Worm (Caenorhabditis elegans): ENCODE measurements around the gene F36H5.14.

Gene F36H5.14

DNA sequence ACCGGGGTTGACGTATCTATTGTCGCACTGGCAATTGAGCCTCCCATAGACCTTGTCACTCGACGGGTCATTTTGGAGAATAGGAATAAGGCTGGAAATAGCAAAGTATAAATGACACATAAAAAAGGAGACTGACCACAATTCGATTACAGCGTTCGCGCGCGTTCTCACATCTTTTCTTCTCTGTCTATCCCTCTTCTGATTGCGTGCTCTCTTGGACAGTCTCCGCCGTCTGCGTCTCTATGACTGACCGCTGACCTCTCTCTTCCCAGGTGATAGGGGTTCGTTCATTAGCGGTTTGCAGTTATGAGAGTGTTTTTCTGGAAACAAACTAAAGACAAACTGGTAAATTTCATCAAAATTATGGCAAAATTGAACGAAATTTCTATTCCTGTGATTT lies 39.0 kb upstream of the F36H5.14 start, which contains the start of gene ceh-83:
Gene ceh-83, minus strand, starts transcription at position 181 of the 400 bp plus-strand sequence.
- TF ChIP-seq ets-4 (tag; optimal IDR thresholded peaks at IDR 0.05) (no peak), ref-2 (tag; optimal IDR thresholded peaks at IDR 0.05) (no peak), K02D7.2 (tag; optimal IDR thresholded peaks at IDR 0.05) (no peak)

ce11 chrII:1738844-1739243 lies 36.5 kb upstream of the F36H5.14 start, which contains the start of the genes irld-9 and irld-33:
irld-9 (minus strand) TSS chrII:1738944.
irld-33 (plus strand) TSS chrII:1739052.
- no peak for TF ChIP-seq npax-4 (tag; optimal IDR thresholded peaks at IDR 0.05)
- TF ChIP-seq zip-5 (tag; optimal IDR thresholded peaks at IDR 0.05): no peak
- TF ChIP-seq ceh-22 (tag; optimal IDR thresholded peaks at IDR 0.05): no peak
- no peak for TF ChIP-seq nhr-232 (tag; optimal IDR thresholded peaks at IDR 0.05)
- TF ChIP-seq unc-55 (GFP tag; optimal IDR thresholded peaks at IDR 0.05): no peak
- TF ChIP-seq pag-3 (tag; optimal IDR thresholded peaks at IDR 0.05; ENCODE audit: borderline replicate concordance): no peak
- no peak for TF ChIP-seq K09A11.1 (tag; optimal IDR thresholded peaks at IDR 0.05; ENCODE audit: insufficient read depth)
- TF ChIP-seq ceh-45 (GFP tag; IDR thresholded peaks at IDR 0.05): no peak
- TF ChIP-seq nhr-11 (tag; optimal IDR thresholded peaks at IDR 0.05): no peak
- TF ChIP-seq mec-3 (tag; optimal IDR thresholded peaks at IDR 0.05; ENCODE audit: borderline replicate concordance): no peak
- no peak for TF ChIP-seq sox-4 (tag; optimal IDR thresholded peaks at IDR 0.05)
- TF ChIP-seq sox-2 (GFP tag; IDR thresholded peaks at IDR 0.05): no peak
- no peak for TF ChIP-seq fkh-10 (GFP tag; optimal IDR thresholded peaks at IDR 0.05)
- no peak for TF ChIP-seq ceh-24 (tag; optimal IDR thresholded peaks at IDR 0.05)
- no peak for TF ChIP-seq pat-9 (tag; optimal IDR thresholded peaks at IDR 0.05)
- no peak for TF ChIP-seq syd-9 (tag; optimal IDR thresholded peaks at IDR 0.05)
- TF ChIP-seq ceh-34 (tag; optimal IDR thresholded peaks at IDR 0.05): no peak
- no peak for TF ChIP-seq ahr-1 (tag; optimal IDR thresholded peaks at IDR 0.05)

DNA sequence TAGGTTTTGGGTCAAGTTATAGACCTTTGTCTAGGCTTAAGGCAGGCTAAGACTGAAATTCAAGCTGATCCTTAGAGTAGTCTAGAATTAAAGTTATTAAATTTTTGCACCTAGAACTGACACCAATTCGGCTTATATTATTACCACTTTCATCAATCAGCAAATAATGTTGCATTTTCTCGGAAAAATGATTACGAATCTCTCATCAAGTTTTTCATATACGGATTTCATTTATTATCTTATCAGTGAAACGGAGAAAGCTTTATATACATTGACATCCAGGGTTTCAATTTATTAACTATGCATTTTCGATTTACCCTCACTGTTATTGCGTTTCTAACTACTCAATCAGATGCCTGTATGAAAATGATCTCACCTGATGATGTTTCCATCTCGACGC lies 34.1 kb upstream of the F36H5.14 start, which contains the start of gene K07G6.1:
Gene K07G6.1, plus strand, starts transcription at position 301 of the 400 bp plus-strand sequence.
- TF ChIP-seq ceh-14 (tag; optimal IDR thresholded peaks at IDR 0.05) (no peak), sox-4 (tag; optimal IDR thresholded peaks at IDR 0.05) (no peak), fax-1 (tag; optimal IDR thresholded peaks at IDR 0.05) (no peak), dmd-4 (tag; optimal IDR thresholded peaks at IDR 0.05; ENCODE audit: borderline replicate concordance) (no peak), ceh-9 (tag; optimal IDR thresholded peaks at IDR 0.05) (no peak), mec-3 (tag; optimal IDR thresholded peaks at IDR 0.05; ENCODE audit: borderline replicate concordance) (no peak), che-1 (tag; optimal IDR thresholded peaks at IDR 0.05) (no peak), K09A11.1 (tag; optimal IDR thresholded peaks at IDR 0.05; ENCODE audit: insufficient read depth) (no peak), nfya-1 (tag; optimal IDR thresholded peaks at IDR 0.05) (no peak), syd-9 (tag; optimal IDR thresholded peaks at IDR 0.05) (no peak)

- no peak for TF ChIP-seq hlh-8 (tag; optimal IDR thresholded peaks at IDR 0.05)
- TF ChIP-seq ets-4 (tag; optimal IDR thresholded peaks at IDR 0.05): no peak
- no peak for TF ChIP-seq ttx-3 (tag; optimal IDR thresholded peaks at IDR 0.05)
- TF ChIP-seq T23F11.4 (GFP tag; optimal IDR thresholded peaks at IDR 0.05): no peak
- no peak for TF ChIP-seq npax-4 (tag; optimal IDR thresholded peaks at IDR 0.05)
- no peak for TF ChIP-seq ceh-48 (tag; optimal IDR thresholded peaks at IDR 0.05)
- TF ChIP-seq tbx-7 (tag; optimal IDR thresholded peaks at IDR 0.05): no peak
- no peak for TF ChIP-seq unc-55 (GFP tag; optimal IDR thresholded peaks at IDR 0.05)
- TF ChIP-seq nfya-1 (tag; optimal IDR thresholded peaks at IDR 0.05): no peak
- TF ChIP-seq pat-9 (tag; optimal IDR thresholded peaks at IDR 0.05): no peak
Observed at ce11 chrII:1742535-1742934, 32.8 kb upstream of the F36H5.14 start, which contains the start of gene F36H5.12. F36H5.12 (plus strand) TSS chrII:1742835.

ce11 chrII:1744183-1744582 lies 31.2 kb upstream of the F36H5.14 start, which contains the start of gene clec-19:
clec-19 (plus strand) TSS chrII:1744483.
- no peak for TF ChIP-seq ceh-31 (tag; optimal IDR thresholded peaks at IDR 0.05)
- TF ChIP-seq pqm-1 (tag; optimal IDR thresholded peaks at IDR 0.05): no peak
- TF ChIP-seq npax-4 (tag; optimal IDR thresholded peaks at IDR 0.05): no peak
- TF ChIP-seq hlh-15 (tag; optimal IDR thresholded peaks at IDR 0.05): no peak
- no peak for TF ChIP-seq ceh-18 (tag; optimal IDR thresholded peaks at IDR 0.05)
- no peak for TF ChIP-seq dve-1 (tag; optimal IDR thresholded peaks at IDR 0.05)
- TF ChIP-seq C38D4.7 (GFP tag; optimal IDR thresholded peaks at IDR 0.05): no peak
- no peak for TF ChIP-seq nfya-1 (tag; optimal IDR thresholded peaks at IDR 0.05)
- no peak for TF ChIP-seq elt-4 (tag; optimal IDR thresholded peaks at IDR 0.05)
- TF ChIP-seq pag-3 (tag; optimal IDR thresholded peaks at IDR 0.05; ENCODE audit: borderline replicate concordance): no peak
- no peak for TF ChIP-seq nhr-232 (tag; optimal IDR thresholded peaks at IDR 0.05)
- no peak for TF ChIP-seq hlh-6 (tag; optimal IDR thresholded peaks at IDR 0.05)
- TF ChIP-seq unc-55 (GFP tag; optimal IDR thresholded peaks at IDR 0.05): no peak
- TF ChIP-seq ceh-34 (tag; optimal IDR thresholded peaks at IDR 0.05): no peak
- no peak for TF ChIP-seq ceh-2 (tag; optimal IDR thresholded peaks at IDR 0.05)
- TF ChIP-seq K09A11.1 (tag; optimal IDR thresholded peaks at IDR 0.05; ENCODE audit: insufficient read depth): no peak
- no peak for TF ChIP-seq gmeb-2 (tag; optimal IDR thresholded peaks at IDR 0.05)
- no peak for TF ChIP-seq hlh-8 (tag; optimal IDR thresholded peaks at IDR 0.05)

Data from whole organism, late embryonic.